Worm (Caenorhabditis elegans) whole organism, L1 larva: ENCODE measurements around the gene T18D3.9.

ENCODE experiments used
- C34B4.2 ChIP-seq: sonication (generic microtip); optimal IDR thresholded peaks from 2 replicates; lab custom pipeline; 2017; ENCODE audit warnings: mild to moderate bottlenecking, missing genetic modification characterization, missing compliant biosample characterization
- irx-1 ChIP-seq: sonication (generic microtip); optimal IDR thresholded peaks from 2 replicates; lab custom pipeline; 2016; ENCODE audit warnings: missing genetic modification characterization, missing compliant biosample characterization
- isw-1 ChIP-seq: fragments of 200-800 bp; sonication (Bioruptor generic); IDR thresholded peaks from 2 replicates; pipeline ENCODE4 v1.3.6; 2022; ENCODE audit warnings: missing genetic modification characterization, missing compliant biosample characterization
- lsy-2 ChIP-seq, 2 experiments: fragments of 150-350 bp; optimal IDR thresholded peaks; 2 replicates each; lab custom pipeline; 2014; ENCODE audit warnings: missing biosample characterization in 2 of 2, missing genetic modification characterization in 2 of 2
- mep-1 ChIP-seq: fragments of 150-350 bp; optimal IDR thresholded peaks from 2 replicates; lab custom pipeline; 2014; ENCODE audit warnings: missing biosample characterization, missing genetic modification characterization
- snpc-4 ChIP-seq: fragments of 150-350 bp; optimal IDR thresholded peaks from 2 replicates; lab custom pipeline; 2014; ENCODE audit warnings: missing biosample characterization, missing genetic modification characterization
- sup-37 ChIP-seq: fragments of 200-800 bp; sonication (Bioruptor generic); optimal IDR thresholded peaks from 2 replicates; lab custom pipeline; 2018; ENCODE audit warnings: mild to moderate bottlenecking, missing genetic modification characterization, missing compliant biosample characterization

- no peak for TF ChIP-seq lsy-2 (tag; optimal IDR thresholded peaks at IDR 0.05; lab: Kevin White, UChicago)
- no peak for TF ChIP-seq sup-37
- no peak for TF ChIP-seq mep-1 (tag; lab: Kevin White, UChicago)
- no peak for TF ChIP-seq snpc-4 (tag; lab: Kevin White, UChicago)
- TF ChIP-seq irx-1 (tag; lab: Kevin White, UChicago), result no peak
- TF ChIP-seq isw-1 (GFP tag; lab: Robert Waterston, UW), result no peak
- TF ChIP-seq C34B4.2 (tag; lab: Kevin White, UChicago), result no peak
Observed at ce11 chrX:12435246-12435645, 19.0 kb downstream of the T18D3.9 start.
